Worm (Caenorhabditis elegans): ENCODE data around the gene B0303.11.

- TF ChIP-seq lim-6 (tag; optimal IDR thresholded peaks at IDR 0.05) = no peak
- no peak for TF ChIP-seq ceh-45 (GFP tag; IDR thresholded peaks at IDR 0.05)
- no peak for TF ChIP-seq unc-86 (tag; optimal IDR thresholded peaks at IDR 0.05)
- no peak for TF ChIP-seq ama-1 (optimal IDR thresholded peaks at IDR 0.05)
- TF ChIP-seq ceh-34 (tag; optimal IDR thresholded peaks at IDR 0.05) = no peak
- no peak for TF ChIP-seq C08G9.2 (tag; optimal IDR thresholded peaks at IDR 0.05)
Observed at ce11 chrIII:8739786-8740185, 29.6 kb upstream of the B0303.11 start.

All from whole organism, late embryonic.